Worm (Caenorhabditis elegans) whole organism, mixed stage, embryonic: ENCODE measurements around the gene grl-7.
A peak's percentile ranks its signal among the peaks of the same experiment; 100 is the strongest.

Experiments used
- M03D4.4 ChIP-seq: sonication (generic microtip); optimal IDR thresholded peaks from 2 replicates; lab custom pipeline; 2017; ENCODE audit warnings: mild to moderate bottlenecking, missing genetic modification characterization, missing compliant biosample characterization
- bed-3 ChIP-seq: fragments of 200-800 bp; sonication (Bioruptor generic); optimal IDR thresholded peaks from 3 replicates; lab custom pipeline; 2018; ENCODE audit warnings: mild to moderate bottlenecking, missing genetic modification characterization, moderate library complexity, missing compliant biosample characterization
- blmp-1 ChIP-seq: fragments of 150-350 bp; optimal IDR thresholded peaks from 2 replicates; lab custom pipeline; 2014; ENCODE audit warnings: missing biosample characterization, missing genetic modification characterization
- ceh-39 ChIP-seq: fragments of 150-350 bp; optimal IDR thresholded peaks from 2 replicates; lab custom pipeline; 2014; ENCODE audit warnings: missing biosample characterization, missing genetic modification characterization
- ceh-43 ChIP-seq: fragments of 200-800 bp; sonication (Bioruptor generic); optimal IDR thresholded peaks from 2 replicates; lab custom pipeline; 2018; ENCODE audit warnings: mild to moderate bottlenecking, missing genetic modification characterization, moderate library complexity, missing compliant biosample characterization
- ceh-83 ChIP-seq: fragments of 200-800 bp; sonication (Bioruptor generic); optimal IDR thresholded peaks from 2 replicates; lab custom pipeline; 2018; ENCODE audit warnings: mild to moderate bottlenecking, missing genetic modification characterization, missing compliant biosample characterization
- ces-1 ChIP-seq: fragments of 150-350 bp; optimal IDR thresholded peaks from 2 replicates; lab custom pipeline; 2014; ENCODE audit warnings: missing biosample characterization, missing genetic modification reagents, missing genetic modification characterization
- cnd-1 ChIP-seq: fragments of 200-800 bp; sonication (Bioruptor generic); optimal IDR thresholded peaks from 2 replicates; lab custom pipeline; 2018; ENCODE audit warnings: mild to moderate bottlenecking, missing genetic modification characterization, missing compliant biosample characterization
- elt-1 ChIP-seq: sonication (generic microtip); optimal IDR thresholded peaks from 2 replicates; lab custom pipeline; 2017; ENCODE audit warnings: missing genetic modification characterization, mild to moderate bottlenecking, missing compliant biosample characterization, antibody characterized with exemption, moderate library complexity, borderline replicate concordance; ENCODE audit not compliant: insufficient read depth
- elt-3 ChIP-seq: fragments of 150-350 bp; optimal IDR thresholded peaks from 2 replicates; lab custom pipeline; 2014; ENCODE audit warnings: missing biosample characterization, missing genetic modification characterization
- flh-1 ChIP-seq: fragments of 200-800 bp; sonication (Bioruptor generic); optimal IDR thresholded peaks from 2 replicates; lab custom pipeline; 2018; ENCODE audit warnings: mild to moderate bottlenecking, missing genetic modification characterization, moderate library complexity, missing compliant biosample characterization
- ham-2 ChIP-seq: fragments of 200-800 bp; sonication (Bioruptor generic); optimal IDR thresholded peaks from 2 replicates; lab custom pipeline; 2018; ENCODE audit warnings: mild to moderate bottlenecking, missing genetic modification characterization, missing compliant biosample characterization
- hlh-1 ChIP-seq: fragments of 150-350 bp; optimal IDR thresholded peaks from 2 replicates; lab custom pipeline; 2014; ENCODE audit warnings: missing biosample characterization, missing genetic modification reagents, missing genetic modification characterization
- lin-32 ChIP-seq: fragments of 200-800 bp; sonication (Bioruptor generic); optimal IDR thresholded peaks from 2 replicates; lab custom pipeline; 2018; ENCODE audit warnings: mild to moderate bottlenecking, missing genetic modification characterization, missing compliant biosample characterization
- lsy-2 ChIP-seq: fragments of 150-350 bp; optimal IDR thresholded peaks from 2 replicates; lab custom pipeline; 2014; ENCODE audit warnings: missing biosample characterization, missing genetic modification characterization
- mab-5 ChIP-seq: fragments of 150-350 bp; optimal IDR thresholded peaks from 2 replicates; lab custom pipeline; 2014; ENCODE audit warnings: missing biosample characterization, missing genetic modification characterization
- mep-1 ChIP-seq: fragments of 150-350 bp; optimal IDR thresholded peaks from 2 replicates; lab custom pipeline; 2017; ENCODE audit warnings: missing biosample characterization, missing genetic modification reagents, missing genetic modification characterization, inconsistent platforms
- nhr-12 ChIP-seq: fragments of 150-350 bp; optimal IDR thresholded peaks from 2 replicates; lab custom pipeline; 2014; ENCODE audit warnings: missing biosample characterization, missing genetic modification characterization
- nhr-237 ChIP-seq: fragments of 150-350 bp; optimal IDR thresholded peaks from 2 replicates; lab custom pipeline; 2014; ENCODE audit warnings: missing biosample characterization, missing genetic modification characterization
- nhr-28 ChIP-seq: fragments of 150-350 bp; optimal IDR thresholded peaks from 2 replicates; lab custom pipeline; 2014; ENCODE audit warnings: missing biosample characterization, missing genetic modification characterization
- sem-2 ChIP-seq: fragments of 200-800 bp; sonication (Bioruptor generic); optimal IDR thresholded peaks from 2 replicates; lab custom pipeline; 2018; ENCODE audit warnings: mild to moderate bottlenecking, missing genetic modification characterization, missing compliant biosample characterization
- snpc-4 ChIP-seq: fragments of 150-350 bp; optimal IDR thresholded peaks from 2 replicates; lab custom pipeline; 2014; ENCODE audit warnings: missing biosample characterization, missing genetic modification characterization
- sptf-1 ChIP-seq: sonication (generic microtip); optimal IDR thresholded peaks from 2 replicates; lab custom pipeline; 2017; ENCODE audit warnings: mild to moderate bottlenecking, missing genetic modification characterization, moderate library complexity, missing compliant biosample characterization
- unc-120 ChIP-seq: sonication (generic microtip); optimal IDR thresholded peaks from 2 replicates; lab custom pipeline; 2017; ENCODE audit warnings: missing genetic modification characterization, missing compliant biosample characterization; ENCODE audit not compliant: poor library complexity, severe bottlenecking
- unc-39 ChIP-seq: fragments of 150-350 bp; optimal IDR thresholded peaks from 2 replicates; lab custom pipeline; 2014; ENCODE audit warnings: missing biosample characterization, missing genetic modification characterization
- unc-62 ChIP-seq: fragments of 150-350 bp; optimal IDR thresholded peaks from 2 replicates; lab custom pipeline; 2014; ENCODE audit warnings: missing biosample characterization, missing genetic modification reagents, missing genetic modification characterization
- zip-8 ChIP-seq: fragments of 150-350 bp; optimal IDR thresholded peaks from 2 replicates; lab custom pipeline; 2014; ENCODE audit warnings: missing biosample characterization, missing genetic modification characterization
- ztf-11 ChIP-seq: fragments of 150-350 bp; optimal IDR thresholded peaks from 2 replicates; lab custom pipeline; 2014; ENCODE audit warnings: missing biosample characterization, missing genetic modification characterization

Gene grl-7

ce11 chrV:11311013-11311472 is 35.8 kb downstream of the grl-7 start, which contains the start of gene T03F7.7:
Gene T03F7.7 (plus strand): TSS chrV:11311422.
- TF ChIP-seq M03D4.4 (tag; lab: Kevin White, UChicago) = no peak
- no peak for TF ChIP-seq lsy-2 (tag; lab: Kevin White, UChicago)
- no peak for TF ChIP-seq mep-1
- TF ChIP-seq nhr-12 (tag; lab: Kevin White, UChicago) = no peak
- no peak for TF ChIP-seq unc-120 (tag; lab: Kevin White, UChicago)
- TF ChIP-seq nhr-28 (tag; lab: Kevin White, UChicago) = no peak

ce11 chrV:11308915-11309314 is 37.9 kb downstream of the grl-7 start:
- TF ChIP-seq mep-1 (no peak), unc-120 (tag; lab: Kevin White, UChicago) (peak; percentile 66), hlh-1 (tag; lab: Kevin White, UChicago) (peak; percentile 64), unc-62 (peak; percentile 79), snpc-4 (tag; lab: Kevin White, UChicago) (no peak)

- TF ChIP-seq nhr-12 (tag; lab: Kevin White, UChicago) (no peak), snpc-4 (tag; lab: Kevin White, UChicago) (no peak), ceh-83 (no peak), mep-1 (no peak), sem-2 (GFP tag; lab: Kevin White, UChicago) (no peak), mab-5 (tag; lab: Kevin White, UChicago) (no peak), unc-39 (tag; lab: Kevin White, UChicago) (no peak), nhr-28 (tag; lab: Kevin White, UChicago) (no peak), ceh-39 (no peak), cnd-1 (tag; lab: Kevin White, UChicago) (no peak), hlh-1 (tag; lab: Kevin White, UChicago) (no peak), ces-1 (no peak), ceh-43 (GFP tag; lab: Kevin White, UChicago) (no peak), ham-2 (no peak), lin-32 (no peak), unc-120 (tag; lab: Kevin White, UChicago) (no peak), ztf-11 (no peak)
These were observed 38.5 kb downstream of the grl-7 start, which contains the start of gene snf-11 for ce11 chrV:11308346-11308745. Gene snf-11 (minus strand): TSS chrV:11308446.

- TF ChIP-seq hlh-1 (tag; lab: Kevin White, UChicago) = peak; percentile 1
- no peak for TF ChIP-seq mep-1
- TF ChIP-seq ceh-43 (GFP tag; lab: Kevin White, UChicago) = no peak
- no peak for TF ChIP-seq nhr-28 (tag; lab: Kevin White, UChicago)
- peak; percentile 87 for TF ChIP-seq unc-120 (tag; lab: Kevin White, UChicago)
- peak; percentile 72 for TF ChIP-seq mab-5 (tag; lab: Kevin White, UChicago)
- TF ChIP-seq elt-1 (tag; lab: Kevin White, UChicago) = no peak
- TF ChIP-seq cnd-1 (tag; lab: Kevin White, UChicago) = no peak
- peak; percentile 98 for TF ChIP-seq unc-62
These were observed 39.0 kb downstream of the grl-7 start for ce11 chrV:11307781-11308180.

- TF ChIP-seq nhr-237 (tag; lab: Kevin White, UChicago) = no peak
- TF ChIP-seq cnd-1 (tag; lab: Kevin White, UChicago) = no peak
- no peak for TF ChIP-seq bed-3
- no peak for TF ChIP-seq mep-1
- no peak for TF ChIP-seq unc-39 (tag; lab: Kevin White, UChicago)
- no peak for TF ChIP-seq elt-3
- TF ChIP-seq unc-62 = no peak
- no peak for TF ChIP-seq ceh-43 (GFP tag; lab: Kevin White, UChicago)
- no peak for TF ChIP-seq ham-2
- TF ChIP-seq hlh-1 (tag; lab: Kevin White, UChicago) = no peak
- TF ChIP-seq lin-32 = no peak
- no peak for TF ChIP-seq lsy-2 (tag; lab: Kevin White, UChicago)
- TF ChIP-seq blmp-1 (tag; lab: Kevin White, UChicago) = no peak
- TF ChIP-seq zip-8 = no peak
- TF ChIP-seq flh-1 (GFP tag; lab: Kevin White, UChicago) = no peak
- TF ChIP-seq ces-1 = no peak
- TF ChIP-seq elt-1 (tag; lab: Kevin White, UChicago) = no peak
- no peak for TF ChIP-seq sem-2 (GFP tag; lab: Kevin White, UChicago)
- TF ChIP-seq mab-5 (tag; lab: Kevin White, UChicago) = no peak
- TF ChIP-seq ceh-83 = no peak
- TF ChIP-seq, all 35 proteins: peak for 0
These were observed 41.9 kb downstream of the grl-7 start, which contains the start of gene srh-45 for ce11 chrV:11304879-11305278. Gene srh-45 (minus strand): TSS chrV:11304979.

- no peak for TF ChIP-seq zip-8
- TF ChIP-seq flh-1 (GFP tag; lab: Kevin White, UChicago) = no peak
- no peak for TF ChIP-seq ces-1
- TF ChIP-seq ceh-83 = no peak
- no peak for TF ChIP-seq sptf-1 (tag; lab: Kevin White, UChicago)
- TF ChIP-seq unc-120 (tag; lab: Kevin White, UChicago) = no peak
These were observed 42.6 kb downstream of the grl-7 start for ce11 chrV:11304200-11304599.
